Worm (Caenorhabditis elegans) whole organism, mixed stage, embryonic: ENCODE results near the gene C05E4.7.

Experiments
- M03D4.4 ChIP-seq: sonication (generic microtip); optimal IDR thresholded peaks from 2 replicates; lab custom pipeline; 2017; ENCODE audit warnings: mild to moderate bottlenecking, missing genetic modification characterization, missing compliant biosample characterization
- bed-3 ChIP-seq: fragments of 200-800 bp; sonication (Bioruptor generic); optimal IDR thresholded peaks from 3 replicates; lab custom pipeline; 2018; ENCODE audit warnings: mild to moderate bottlenecking, missing genetic modification characterization, moderate library complexity, missing compliant biosample characterization
- blmp-1 ChIP-seq: fragments of 150-350 bp; optimal IDR thresholded peaks from 2 replicates; lab custom pipeline; 2014; ENCODE audit warnings: missing biosample characterization, missing genetic modification characterization
- ceh-43 ChIP-seq: fragments of 200-800 bp; sonication (Bioruptor generic); optimal IDR thresholded peaks from 2 replicates; lab custom pipeline; 2018; ENCODE audit warnings: mild to moderate bottlenecking, missing genetic modification characterization, moderate library complexity, missing compliant biosample characterization
- ceh-83 ChIP-seq: fragments of 200-800 bp; sonication (Bioruptor generic); optimal IDR thresholded peaks from 2 replicates; lab custom pipeline; 2018; ENCODE audit warnings: mild to moderate bottlenecking, missing genetic modification characterization, missing compliant biosample characterization
- cnd-1 ChIP-seq: fragments of 200-800 bp; sonication (Bioruptor generic); optimal IDR thresholded peaks from 2 replicates; lab custom pipeline; 2018; ENCODE audit warnings: mild to moderate bottlenecking, missing genetic modification characterization, missing compliant biosample characterization
- drap-1 ChIP-seq: fragments of 200-800 bp; sonication (Bioruptor generic); optimal IDR thresholded peaks from 3 replicates; lab custom pipeline; 2018; ENCODE audit warnings: mild to moderate bottlenecking, missing genetic modification characterization, missing compliant biosample characterization
- elt-1 ChIP-seq: sonication (generic microtip); optimal IDR thresholded peaks from 2 replicates; lab custom pipeline; 2017; ENCODE audit warnings: missing genetic modification characterization, mild to moderate bottlenecking, missing compliant biosample characterization, antibody characterized with exemption, moderate library complexity, borderline replicate concordance; ENCODE audit not compliant: insufficient read depth
- elt-3 ChIP-seq: fragments of 150-350 bp; optimal IDR thresholded peaks from 2 replicates; lab custom pipeline; 2014; ENCODE audit warnings: missing biosample characterization, missing genetic modification characterization
- flh-1 ChIP-seq: fragments of 200-800 bp; sonication (Bioruptor generic); optimal IDR thresholded peaks from 2 replicates; lab custom pipeline; 2018; ENCODE audit warnings: mild to moderate bottlenecking, missing genetic modification characterization, moderate library complexity, missing compliant biosample characterization
- ham-2 ChIP-seq: fragments of 200-800 bp; sonication (Bioruptor generic); optimal IDR thresholded peaks from 2 replicates; lab custom pipeline; 2018; ENCODE audit warnings: mild to moderate bottlenecking, missing genetic modification characterization, missing compliant biosample characterization
- hlh-1 ChIP-seq: fragments of 150-350 bp; optimal IDR thresholded peaks from 2 replicates; lab custom pipeline; 2014; ENCODE audit warnings: missing biosample characterization, missing genetic modification reagents, missing genetic modification characterization
- lin-13 ChIP-seq: fragments of 150-350 bp; optimal IDR thresholded peaks from 2 replicates; lab custom pipeline; 2014; ENCODE audit warnings: missing biosample characterization, missing genetic modification characterization
- lin-32 ChIP-seq: fragments of 200-800 bp; sonication (Bioruptor generic); optimal IDR thresholded peaks from 2 replicates; lab custom pipeline; 2018; ENCODE audit warnings: mild to moderate bottlenecking, missing genetic modification characterization, missing compliant biosample characterization
- lsy-2 ChIP-seq: fragments of 150-350 bp; optimal IDR thresholded peaks from 2 replicates; lab custom pipeline; 2014; ENCODE audit warnings: missing biosample characterization, missing genetic modification characterization
- mab-5 ChIP-seq: fragments of 150-350 bp; optimal IDR thresholded peaks from 2 replicates; lab custom pipeline; 2014; ENCODE audit warnings: missing biosample characterization, missing genetic modification characterization
- mep-1 ChIP-seq: fragments of 150-350 bp; optimal IDR thresholded peaks from 2 replicates; lab custom pipeline; 2017; ENCODE audit warnings: missing biosample characterization, missing genetic modification reagents, missing genetic modification characterization, inconsistent platforms
- mls-2 ChIP-seq: sonication (generic microtip); optimal IDR thresholded peaks from 2 replicates; lab custom pipeline; 2016; ENCODE audit warnings: mild to moderate bottlenecking, missing genetic modification characterization, moderate library complexity, missing compliant biosample characterization
- nhr-12 ChIP-seq: fragments of 150-350 bp; optimal IDR thresholded peaks from 2 replicates; lab custom pipeline; 2014; ENCODE audit warnings: missing biosample characterization, missing genetic modification characterization
- nhr-2 ChIP-seq: fragments of 150-350 bp; optimal IDR thresholded peaks from 2 replicates; lab custom pipeline; 2014; ENCODE audit warnings: missing biosample characterization, missing genetic modification characterization
- nhr-28 ChIP-seq: fragments of 150-350 bp; optimal IDR thresholded peaks from 2 replicates; lab custom pipeline; 2014; ENCODE audit warnings: missing biosample characterization, missing genetic modification characterization
- nhr-76 ChIP-seq: sonication (generic microtip); optimal IDR thresholded peaks from 2 replicates; lab custom pipeline; 2017; ENCODE audit warnings: missing biosample characterization, missing genetic modification characterization
- pha-4 ChIP-seq: fragments of 150-350 bp; optimal IDR thresholded peaks from 2 replicates; lab custom pipeline; 2018; ENCODE audit warnings: missing biosample characterization, missing genetic modification reagents, missing genetic modification characterization
- snpc-4 ChIP-seq: fragments of 150-350 bp; optimal IDR thresholded peaks from 2 replicates; lab custom pipeline; 2014; ENCODE audit warnings: missing biosample characterization, missing genetic modification characterization
- sptf-1 ChIP-seq: sonication (generic microtip); optimal IDR thresholded peaks from 2 replicates; lab custom pipeline; 2017; ENCODE audit warnings: mild to moderate bottlenecking, missing genetic modification characterization, moderate library complexity, missing compliant biosample characterization
- tbx-8 ChIP-seq: fragments of 200-800 bp; sonication (Bioruptor generic); optimal IDR thresholded peaks from 2 replicates; lab custom pipeline; 2018; ENCODE audit warnings: mild to moderate bottlenecking, missing genetic modification characterization, moderate library complexity, missing compliant biosample characterization
- unc-39 ChIP-seq: fragments of 150-350 bp; optimal IDR thresholded peaks from 2 replicates; lab custom pipeline; 2014; ENCODE audit warnings: missing biosample characterization, missing genetic modification characterization
- unc-62 ChIP-seq: fragments of 150-350 bp; optimal IDR thresholded peaks from 2 replicates; lab custom pipeline; 2014; ENCODE audit warnings: missing biosample characterization, missing genetic modification reagents, missing genetic modification characterization
- zip-8 ChIP-seq: fragments of 150-350 bp; optimal IDR thresholded peaks from 2 replicates; lab custom pipeline; 2014; ENCODE audit warnings: missing biosample characterization, missing genetic modification characterization
- ztf-11 ChIP-seq: fragments of 150-350 bp; optimal IDR thresholded peaks from 2 replicates; lab custom pipeline; 2014; ENCODE audit warnings: missing biosample characterization, missing genetic modification characterization

Gene C05E4.7

ce11 chrV:738770-739169 lies 3.1 kb upstream of the C05E4.7 start, which contains the start of gene srj-24:
TSS of gene srj-24 (minus strand) at chrV:738870.
- TF ChIP-seq tbx-8 (GFP tag; lab: Kevin White, UChicago): no peak
- no peak for TF ChIP-seq nhr-12 (tag; lab: Kevin White, UChicago)
- TF ChIP-seq nhr-76 (tag; lab: Kevin White, UChicago): no peak
- no peak for TF ChIP-seq lsy-2 (tag; lab: Kevin White, UChicago)
- no peak for TF ChIP-seq flh-1 (GFP tag; lab: Kevin White, UChicago)
- no peak for TF ChIP-seq ham-2 (GFP tag; lab: Kevin White, UChicago)

ce11 chrV:743348-743747 lies 1.4 kb downstream of the C05E4.7 start, which contains the start of gene str-134:
TSS of gene str-134 (plus strand) at chrV:743648.
- no peak for TF ChIP-seq lin-13 (tag; lab: Kevin White, UChicago)
- TF ChIP-seq nhr-2 (tag; lab: Kevin White, UChicago): no peak
- no peak for TF ChIP-seq elt-1 (tag; lab: Kevin White, UChicago)
- no peak for TF ChIP-seq sptf-1
- TF ChIP-seq tbx-8 (GFP tag; lab: Kevin White, UChicago): no peak
- no peak for TF ChIP-seq elt-3 (tag; lab: Kevin White, UChicago)
- no peak for TF ChIP-seq cnd-1 (tag; lab: Kevin White, UChicago)
- no peak for TF ChIP-seq lin-32 (GFP tag; lab: Kevin White, UChicago)
- no peak for TF ChIP-seq unc-62 (GFP tag; lab: Kevin White, UChicago)
- no peak for TF ChIP-seq mls-2 (tag; lab: Kevin White, UChicago)
- no peak for TF ChIP-seq mep-1
- TF ChIP-seq ceh-43 (GFP tag; lab: Kevin White, UChicago): no peak
- no peak for TF ChIP-seq ztf-11 (tag; lab: Kevin White, UChicago)
- TF ChIP-seq unc-39 (tag; lab: Kevin White, UChicago): no peak
- TF ChIP-seq flh-1 (GFP tag; lab: Kevin White, UChicago): no peak
- no peak for TF ChIP-seq ham-2 (GFP tag; lab: Kevin White, UChicago)
- no peak for TF ChIP-seq zip-8 (tag; lab: Kevin White, UChicago)
- no peak for TF ChIP-seq blmp-1 (tag; lab: Kevin White, UChicago)
- no peak for TF ChIP-seq drap-1
- no peak for TF ChIP-seq snpc-4 (tag; lab: Kevin White, UChicago)

ce11 chrV:748044-748443 lies 6.1 kb downstream of the C05E4.7 start, which contains the start of gene sri-4:
TSS of gene sri-4 (plus strand) at chrV:748344.
- TF ChIP-seq elt-1 (tag; lab: Kevin White, UChicago) (no peak), bed-3 (GFP tag; lab: Kevin White, UChicago) (no peak), hlh-1 (no peak), sptf-1 (no peak), tbx-8 (GFP tag; lab: Kevin White, UChicago) (no peak), nhr-28 (no peak), nhr-2 (tag; lab: Kevin White, UChicago) (no peak), drap-1 (no peak), M03D4.4 (no peak), ceh-43 (GFP tag; lab: Kevin White, UChicago) (no peak), ceh-83 (GFP tag; lab: Kevin White, UChicago) (no peak), mls-2 (tag; lab: Kevin White, UChicago) (no peak), mab-5 (tag; lab: Kevin White, UChicago) (no peak), pha-4 (tag; lab: Kevin White, UChicago) (no peak), unc-62 (GFP tag; lab: Kevin White, UChicago) (no peak), nhr-76 (tag; lab: Kevin White, UChicago) (no peak), zip-8 (tag; lab: Kevin White, UChicago) (no peak)
- TF ChIP-seq, all 35 proteins: peak for 0

- TF ChIP-seq bed-3 (GFP tag; lab: Kevin White, UChicago) (no peak), blmp-1 (tag; lab: Kevin White, UChicago) (no peak), elt-3 (tag; lab: Kevin White, UChicago) (no peak), cnd-1 (tag; lab: Kevin White, UChicago) (no peak), tbx-8 (GFP tag; lab: Kevin White, UChicago) (no peak), hlh-1 (peak; percentile 71), lsy-2 (tag; lab: Kevin White, UChicago) (no peak)
Observed at ce11 chrV:752679-753333, 10.9 kb downstream of the C05E4.7 start, which contains the start of the genes str-262 and srp-1. TSS of gene str-262 (minus strand) at chrV:752779. TSS of gene srp-1 (plus strand) at chrV:753283.
